Worm (Caenorhabditis elegans) whole organism, L2 larva: ENCODE measurements around the gene exc-7.
A peak's percentile ranks its signal among the peaks of the same experiment; 100 is the strongest.

ENCODE experiments used
- C34F6.9 ChIP-seq: fragments of 150-350 bp; optimal IDR thresholded peaks from 2 replicates; lab custom pipeline; 2014; ENCODE audit warnings: missing biosample characterization, missing genetic modification characterization
- Y55F3AM.14 ChIP-seq: fragments of 200-800 bp; sonication (Bioruptor generic); optimal IDR thresholded peaks from 2 replicates; lab custom pipeline; 2018; ENCODE audit warnings: mild to moderate bottlenecking, missing genetic modification characterization, missing compliant biosample characterization
- ZK546.5 ChIP-seq: sonication (generic microtip); optimal IDR thresholded peaks from 2 replicates; lab custom pipeline; 2017; ENCODE audit warnings: missing biosample characterization, missing genetic modification characterization
- alr-1 ChIP-seq: fragments of 150-350 bp; optimal IDR thresholded peaks from 2 replicates; lab custom pipeline; 2014; ENCODE audit warnings: missing biosample characterization, missing genetic modification characterization
- aly-2 ChIP-seq: fragments of 150-350 bp; optimal IDR thresholded peaks from 2 replicates; lab custom pipeline; 2014; ENCODE audit warnings: missing biosample characterization, missing genetic modification characterization
- ama-1 ChIP-seq: fragments of 150-350 bp; optimal IDR thresholded peaks from 2 replicates; lab custom pipeline; 2018; ENCODE audit warnings: inconsistent platforms
- blmp-1 ChIP-seq: sonication (generic microtip); optimal IDR thresholded peaks from 2 replicates; lab custom pipeline; 2017; ENCODE audit warnings: missing genetic modification characterization, mild to moderate bottlenecking, missing compliant biosample characterization, antibody characterized with exemption, moderate library complexity; ENCODE audit not compliant: insufficient read depth
- ceh-16 ChIP-seq: fragments of 150-350 bp; optimal IDR thresholded peaks from 2 replicates; lab custom pipeline; 2014; ENCODE audit warnings: missing biosample characterization, missing genetic modification characterization
- ceh-82 ChIP-seq: fragments of 150-350 bp; optimal IDR thresholded peaks from 2 replicates; lab custom pipeline; 2014; ENCODE audit warnings: missing biosample characterization, missing genetic modification characterization
- elt-1 ChIP-seq: fragments of 150-350 bp; optimal IDR thresholded peaks from 2 replicates; lab custom pipeline; 2014; ENCODE audit warnings: missing biosample characterization, missing genetic modification characterization
- fos-1 ChIP-seq: fragments of 150-350 bp; optimal IDR thresholded peaks from 2 replicates; lab custom pipeline; 2014; ENCODE audit warnings: missing biosample characterization, missing genetic modification characterization
- gmeb-1 ChIP-seq: fragments of 150-350 bp; optimal IDR thresholded peaks from 2 replicates; lab custom pipeline; 2014; ENCODE audit warnings: missing biosample characterization, missing genetic modification characterization
- lin-11 ChIP-seq: fragments of 150-350 bp; sonication (generic microtip); optimal IDR thresholded peaks from 2 replicates; lab custom pipeline; 2014; ENCODE audit warnings: missing biosample characterization, missing genetic modification characterization, inconsistent platforms, mixed read lengths
- lsy-2 ChIP-seq, 2 experiments: fragments of 150-350 bp in 1 of 2; sonication (generic microtip) in 1 of 2; optimal IDR thresholded peaks; 2 replicates each; lab custom pipeline; 2014 to 2017; ENCODE audit warnings: missing biosample characterization in 2 of 2, missing genetic modification characterization in 2 of 2
- mbf-1 ChIP-seq: sonication (generic microtip); optimal IDR thresholded peaks from 2 replicates; lab custom pipeline; 2017; ENCODE audit warnings: missing biosample characterization, missing genetic modification characterization
- mdl-1 ChIP-seq, 2 experiments: fragments of 150-350 bp in 1 of 2; sonication (generic microtip) in 1 of 2; optimal IDR thresholded peaks; 2 replicates each; lab custom pipeline; 2017; ENCODE audit warnings: missing biosample characterization in 2 of 2, missing genetic modification characterization in 2 of 2
- nhr-11 ChIP-seq: fragments of 150-350 bp; optimal IDR thresholded peaks from 2 replicates; lab custom pipeline; 2014; ENCODE audit warnings: missing biosample characterization, missing genetic modification characterization
- nhr-12 ChIP-seq: fragments of 150-350 bp; optimal IDR thresholded peaks from 2 replicates; lab custom pipeline; 2014; ENCODE audit warnings: missing biosample characterization, missing genetic modification characterization
- nhr-129 ChIP-seq: fragments of 150-350 bp; optimal IDR thresholded peaks from 2 replicates; lab custom pipeline; 2014; ENCODE audit warnings: missing biosample characterization, missing genetic modification characterization
- nhr-21 ChIP-seq: fragments of 150-350 bp; optimal IDR thresholded peaks from 2 replicates; lab custom pipeline; 2014; ENCODE audit warnings: missing biosample characterization, missing genetic modification characterization
- nhr-23 ChIP-seq: fragments of 150-350 bp; optimal IDR thresholded peaks from 2 replicates; lab custom pipeline; 2014; ENCODE audit warnings: missing biosample characterization, missing genetic modification reagents, missing genetic modification characterization
- nhr-237 ChIP-seq: fragments of 150-350 bp; optimal IDR thresholded peaks from 2 replicates; lab custom pipeline; 2014; ENCODE audit warnings: missing biosample characterization, missing genetic modification characterization
- nhr-25 ChIP-seq: fragments of 150-350 bp; sonication (generic microtip); optimal IDR thresholded peaks from 3 replicates; lab custom pipeline; 2014; ENCODE audit warnings: missing biosample characterization, missing genetic modification characterization
- nhr-6 ChIP-seq: fragments of 150-350 bp; optimal IDR thresholded peaks from 2 replicates; lab custom pipeline; 2014; ENCODE audit warnings: missing biosample characterization, missing genetic modification characterization
- peb-1 ChIP-seq: fragments of 150-350 bp; optimal IDR thresholded peaks from 2 replicates; lab custom pipeline; 2014; ENCODE audit warnings: missing biosample characterization, missing genetic modification characterization
- sem-4 ChIP-seq: fragments of 150-350 bp; optimal IDR thresholded peaks from 2 replicates; lab custom pipeline; 2014; ENCODE audit warnings: missing biosample characterization, missing genetic modification reagents, missing genetic modification characterization
- skn-1 ChIP-seq: sonication (generic microtip); optimal IDR thresholded peaks from 2 replicates; lab custom pipeline; 2017; ENCODE audit warnings: missing biosample characterization, missing genetic modification characterization
- sma-3 ChIP-seq: sonication (generic microtip); optimal IDR thresholded peaks from 2 replicates; lab custom pipeline; 2016; ENCODE audit warnings: missing genetic modification reagents, missing genetic modification characterization, missing compliant biosample characterization
- sma-9 ChIP-seq, 2 experiments: fragments of 150-350 bp in 1 of 2; sonication (generic microtip) in 1 of 2; optimal IDR thresholded peaks; 2 replicates each; lab custom pipeline; 2014 to 2016; ENCODE audit warnings: missing genetic modification characterization in 2 of 2, mild to moderate bottlenecking in 1 of 2, missing biosample characterization in 1 of 2, missing compliant biosample characterization in 1 of 2, missing genetic modification reagents in 1 of 2, moderate library complexity in 1 of 2
- snpc-4 ChIP-seq: fragments of 150-350 bp; optimal IDR thresholded peaks from 2 replicates; lab custom pipeline; 2014; ENCODE audit warnings: missing biosample characterization, missing genetic modification characterization
- unc-39 ChIP-seq: fragments of 150-350 bp; optimal IDR thresholded peaks from 2 replicates; lab custom pipeline; 2014; ENCODE audit warnings: missing biosample characterization, missing genetic modification characterization
- unc-55 ChIP-seq: fragments of 150-350 bp; sonication (generic microtip); optimal IDR thresholded peaks from 3 replicates; lab custom pipeline; 2014; ENCODE audit warnings: missing biosample characterization, missing genetic modification reagents, missing genetic modification characterization
- ztf-1 ChIP-seq: fragments of 200-800 bp; sonication (Bioruptor generic); conservative IDR thresholded peaks from 2 replicates; pipeline ENCODE4 v1.3.6; 2022; ENCODE audit warnings: missing genetic modification characterization, missing compliant biosample characterization
- ztf-11 ChIP-seq: sonication (generic microtip); optimal IDR thresholded peaks from 2 replicates; lab custom pipeline; 2017; ENCODE audit warnings: missing biosample characterization, missing genetic modification characterization
- ztf-4 ChIP-seq: fragments of 150-350 bp; optimal IDR thresholded peaks from 2 replicates; lab custom pipeline; 2014; ENCODE audit warnings: missing biosample characterization, missing genetic modification characterization

exc-7 gene

ce11 chrII:9611347-9611923 lies 35.7 kb downstream of the exc-7 start, which contains the start of the genes T15H9.5 and T15H9.4:
T15H9.5 (minus strand) TSS chrII:9611447.
T15H9.4 (plus strand) TSS chrII:9611873.
- TF ChIP-seq nhr-129 (no peak), ceh-16 (no peak), ztf-1 (GFP tag; lab: Robert Waterston, UW) (no peak), ZK546.5 (no peak), skn-1 (tag; lab: Kevin White, UChicago) (no peak), alr-1 (tag; lab: Kevin White, UChicago) (no peak), aly-2 (no peak), Y55F3AM.14 (GFP tag; lab: Kevin White, UChicago) (no peak), nhr-6 (tag; lab: Kevin White, UChicago) (no peak), lsy-2 (tag; optimal IDR thresholded peaks at IDR 0.05; lab: Kevin White, UChicago) (no peak), ama-1 (lab: Kevin White, UChicago) (no peak), sem-4 (tag; lab: Kevin White, UChicago) (no peak), nhr-21 (tag; lab: Kevin White, UChicago) (no peak), snpc-4 (tag; lab: Kevin White, UChicago) (no peak), ztf-4 (tag; lab: Kevin White, UChicago) (no peak), unc-39 (tag; lab: Kevin White, UChicago) (no peak), nhr-25 (tag; lab: Kevin White, UChicago) (no peak), nhr-23 (tag; lab: Kevin White, UChicago) (no peak), nhr-12 (tag; lab: Kevin White, UChicago) (no peak)

ce11 chrII:9614728-9615127 lies 39.0 kb downstream of the exc-7 start, which contains the start of gene hlh-6:
hlh-6 (minus strand) TSS chrII:9614828.
- TF ChIP-seq C34F6.9 (tag; lab: Kevin White, UChicago) (no peak), lin-11 (tag; lab: Kevin White, UChicago) (no peak), skn-1 (tag; lab: Kevin White, UChicago) (no peak), ceh-82 (no peak), unc-55 (GFP tag; lab: Kevin White, UChicago) (no peak), fos-1 (tag; lab: Kevin White, UChicago) (no peak), elt-1 (tag; lab: Kevin White, UChicago) (no peak), unc-39 (tag; lab: Kevin White, UChicago) (no peak), ztf-11 (no peak), mbf-1 (no peak)

- TF ChIP-seq nhr-11 (tag; lab: Kevin White, UChicago) (peak; percentile 21), sma-3 (GFP tag; lab: Kevin White, UChicago) (peak; percentile 36), nhr-237 (no peak), blmp-1 (tag; lab: Kevin White, UChicago) (no peak), lsy-2 (tag; optimal IDR thresholded peaks at IDR 0.05; lab: Kevin White, UChicago) (peak in 1 of 2 experiments; percentile 53)
Measured at ce11 chrII:9617039-9617901, 41.5 kb downstream of the exc-7 start, which contains the start of gene hal-3. hal-3 (minus strand) TSS chrII:9617125.

ce11 chrII:9617902-9618245 lies 42.1 kb downstream of the exc-7 start:
- no peak for TF ChIP-seq sem-4 (tag; lab: Kevin White, UChicago)
- TF ChIP-seq sma-9 (GFP tag; optimal IDR thresholded peaks at IDR 0.05; lab: Kevin White, UChicago), result peak; percentile 10
- no peak for TF ChIP-seq sma-9 (tag; optimal IDR thresholded peaks at IDR 0.05; lab: Kevin White, UChicago)
- TF ChIP-seq nhr-21 (tag; lab: Kevin White, UChicago), result peak; percentile 51
- no peak for TF ChIP-seq peb-1 (tag; lab: Kevin White, UChicago)
- TF ChIP-seq lsy-2 (tag; optimal IDR thresholded peaks at IDR 0.05; lab: Kevin White, UChicago), result peak in 1 of 2 experiments; percentile 7

ce11 chrII:9618759-9619158 lies 43.0 kb downstream of the exc-7 start:
- TF ChIP-seq nhr-6 (tag; lab: Kevin White, UChicago) (no peak), nhr-25 (tag; lab: Kevin White, UChicago) (no peak), ztf-11 (no peak), peb-1 (tag; lab: Kevin White, UChicago) (no peak), gmeb-1 (tag; lab: Kevin White, UChicago) (no peak), mbf-1 (no peak), mdl-1 (tag; optimal IDR thresholded peaks at IDR 0.05; lab: Kevin White, UChicago) (no peak)
